Fruit fly (Drosophila melanogaster): ENCODE measurements around the gene sky.

DNA sequence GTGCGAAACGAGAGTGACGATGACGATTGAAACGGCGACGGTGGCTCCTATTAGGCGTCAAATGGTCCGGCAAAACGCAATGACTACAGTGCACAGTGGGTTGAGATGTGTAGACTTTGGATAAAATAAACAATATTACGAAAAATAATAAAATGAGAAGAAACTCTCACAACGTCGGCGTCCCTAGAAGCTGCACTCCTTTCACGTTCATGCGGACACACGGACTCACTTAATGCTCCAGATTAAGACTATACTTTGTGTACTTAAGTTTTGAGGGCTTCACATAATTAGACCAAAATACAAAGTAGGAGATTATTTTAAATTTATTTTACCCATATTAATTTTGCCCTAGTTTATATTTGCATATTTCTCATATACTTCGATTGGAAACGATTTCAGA lies 78.7 kb downstream of the sky start:
- no peak for TF ChIP-seq CG34367 (tag; optimal IDR thresholded peaks at IDR 0.05)
- no peak for TF ChIP-seq CG12605 (GFP tag; IDR thresholded peaks at IDR 0.05)
- TF ChIP-seq CG32121 (GFP tag; IDR thresholded peaks at IDR 0.05): no peak
- TF ChIP-seq CG8159 (tag; optimal IDR thresholded peaks at IDR 0.05): no peak
- peak; percentile 72 for TF ChIP-seq CG14655 (GFP tag; optimal IDR thresholded peaks at IDR 0.05)
- TF ChIP-seq D1 (tag; optimal IDR thresholded peaks at IDR 0.05): no peak
- no peak; the same call in 1 of the 2 replicates for TF ChIP-seq Ets98B (GFP tag; IDR thresholded peaks at IDR 0.05)
- peak; percentile 42 for TF ChIP-seq Pif1A (GFP tag; optimal IDR thresholded peaks at IDR 0.05)

All from whole organism, pupa.